Fruit fly (Drosophila melanogaster) whole organism, pupa: Measurements from ENCODE around the gene GCS1.

Experiments used
- CG10348 ChIP-seq: fragments of 200-800 bp; sonication (Bioruptor generic); IDR thresholded peaks from 2 replicates; pipeline ENCODE4 v1.3.6; 2022; ENCODE audit warnings: missing biosample characterization, missing genetic modification characterization
- CG13204 ChIP-seq: fragments of 200-800 bp; sonication (Bioruptor generic); optimal IDR thresholded peaks from 2 replicates; lab custom pipeline; 2018; ENCODE audit warnings: missing biosample characterization, mild to moderate bottlenecking, missing genetic modification characterization, moderate library complexity
- CG32121 ChIP-seq: fragments of 200-800 bp; sonication (Bioruptor generic); IDR thresholded peaks from 2 replicates; pipeline ENCODE4 v1.3.6; 2022; ENCODE audit warnings: missing biosample characterization, missing genetic modification characterization
- CG34367 ChIP-seq: fragments of 200-800 bp; sonication (Bioruptor generic); optimal IDR thresholded peaks from 2 replicates; lab custom pipeline; 2018; ENCODE audit warnings: missing biosample characterization, mild to moderate bottlenecking, missing genetic modification characterization
- CG4496 ChIP-seq: fragments of 200-800 bp; sonication (Bioruptor generic); IDR thresholded peaks from 3 replicates; pipeline ENCODE4 v1.3.6; 2022; ENCODE audit warnings: missing biosample characterization, missing genetic modification characterization
- CG8159 ChIP-seq: fragments of 200-800 bp; sonication (Bioruptor generic); optimal IDR thresholded peaks from 3 replicates; lab custom pipeline; 2018; ENCODE audit warnings: missing biosample characterization, mild to moderate bottlenecking, missing genetic modification characterization, moderate library complexity
- EcR ChIP-seq: fragments of 200-800 bp; sonication (Bioruptor generic); optimal IDR thresholded peaks from 3 replicates; lab custom pipeline; 2019; ENCODE audit warnings: missing biosample characterization, missing genetic modification characterization, mild to moderate bottlenecking, moderate library complexity, missing genetic modification reagents
- gl ChIP-seq: fragments of 200-800 bp; sonication (Bioruptor generic); optimal IDR thresholded peaks from 2 replicates; lab custom pipeline; 2018; ENCODE audit warnings: missing biosample characterization, mild to moderate bottlenecking, missing genetic modification characterization

DNA sequence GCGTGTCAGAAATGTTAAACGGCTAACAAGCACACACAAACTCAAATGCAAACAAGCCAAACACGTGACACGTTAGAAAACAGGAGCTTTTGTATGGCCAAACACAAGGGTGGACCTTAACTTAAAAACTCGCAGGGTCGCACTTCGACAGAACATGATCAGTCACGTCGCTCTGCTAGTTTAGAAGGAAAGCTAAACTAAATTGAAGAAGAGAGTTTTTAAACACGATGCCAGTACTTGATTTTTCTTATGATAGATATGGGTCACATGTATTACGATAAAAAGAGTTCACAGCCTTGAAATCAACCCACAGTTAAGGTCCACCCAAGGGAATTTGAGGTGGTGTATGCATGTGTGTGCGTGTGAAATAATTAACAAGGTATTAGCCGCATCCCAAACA is 30.6 kb upstream of the GCS1 start:
- TF ChIP-seq EcR (GFP tag; lab: Kevin White, UChicago) (no peak), gl (no peak), CG8159 (tag; lab: Kevin White, UChicago) (peak; percentile 69), CG4496 (GFP tag; lab: Robert Waterston, UW) (no peak), CG10348 (no peak), CG34367 (tag; lab: Kevin White, UChicago) (no peak), CG13204 (GFP tag; lab: Kevin White, UChicago) (no peak), CG32121 (GFP tag; lab: Robert Waterston, UW) (no peak)
